Fruit fly (Drosophila melanogaster): ENCODE data around the gene Muc11A.

DNA sequence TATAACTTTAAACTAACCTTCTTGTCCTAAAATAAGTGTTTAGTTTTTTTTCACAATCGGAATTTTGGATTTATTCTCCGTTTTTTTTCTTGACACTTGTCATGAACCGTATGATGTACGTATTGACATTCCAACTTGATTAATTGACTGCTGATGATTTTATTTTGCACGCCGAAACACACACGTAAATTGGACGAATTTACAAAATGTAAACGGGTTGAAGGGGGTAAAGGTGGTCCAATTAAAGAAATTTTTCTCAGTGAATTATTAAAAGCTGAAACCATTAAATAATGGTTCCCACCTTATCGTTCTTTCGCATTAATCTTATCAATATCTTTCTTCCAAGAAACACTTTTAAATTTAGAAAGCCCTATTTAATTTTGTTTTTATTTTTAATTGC lies 3.1 kb upstream of the Muc11A start, which contains the start of gene Uch-L5R:
- TF ChIP-seq psq (optimal IDR thresholded peaks at IDR 0.05), result no peak
- TF ChIP-seq insv (optimal IDR thresholded peaks at IDR 0.05), result no peak

Data from Kc167 (cell line).